Worm (Caenorhabditis elegans) whole organism, L3 larva: Measurements from ENCODE around the gene kmo-2.
A peak's percentile ranks its signal among the peaks of the same experiment; 100 is the strongest.

Source experiments
- R02D3.7 ChIP-seq: fragments of 150-350 bp; optimal IDR thresholded peaks from 2 replicates; lab custom pipeline; 2014; ENCODE audit warnings: missing biosample characterization, missing genetic modification characterization
- ZK546.5 ChIP-seq: sonication (generic microtip); optimal IDR thresholded peaks from 2 replicates; lab custom pipeline; 2017; ENCODE audit warnings: missing biosample characterization, missing genetic modification characterization
- aly-2 ChIP-seq: fragments of 150-350 bp; optimal IDR thresholded peaks from 2 replicates; lab custom pipeline; 2014; ENCODE audit warnings: missing biosample characterization, missing genetic modification characterization
- ceh-16 ChIP-seq: sonication (generic microtip); optimal IDR thresholded peaks from 2 replicates; lab custom pipeline; 2017; ENCODE audit warnings: missing biosample characterization, missing genetic modification characterization
- ceh-9 ChIP-seq: sonication (generic microtip); optimal IDR thresholded peaks from 2 replicates; lab custom pipeline; 2018; ENCODE audit warnings: missing biosample characterization, missing genetic modification characterization
- daf-12 ChIP-seq: fragments of 150-350 bp; optimal IDR thresholded peaks from 2 replicates; lab custom pipeline; 2014; ENCODE audit warnings: missing biosample characterization, missing genetic modification reagents, missing genetic modification characterization
- egl-5 ChIP-seq: fragments of 150-350 bp; optimal IDR thresholded peaks from 2 replicates; lab custom pipeline; 2017; ENCODE audit warnings: missing biosample characterization, missing genetic modification reagents, missing genetic modification characterization, inconsistent platforms
- elt-1 ChIP-seq: fragments of 150-350 bp; optimal IDR thresholded peaks from 2 replicates; lab custom pipeline; 2014; ENCODE audit warnings: missing biosample characterization, missing genetic modification characterization
- elt-2 ChIP-seq: sonication (generic microtip); optimal IDR thresholded peaks from 2 replicates; lab custom pipeline; 2016; ENCODE audit warnings: missing genetic modification reagents, mild to moderate bottlenecking, missing genetic modification characterization, missing compliant biosample characterization
- elt-3 ChIP-seq, 3 experiments: fragments of 150-350 bp in 1 of 3; sonication (generic microtip) in 2 of 3; optimal IDR thresholded peaks; 2 replicates in 2 of 3; 4 replicates in 1 of 3; lab custom pipeline; 2014 to 2017; ENCODE audit warnings: missing biosample characterization in 3 of 3, missing genetic modification characterization in 3 of 3
- eor-1 ChIP-seq, 2 experiments: fragments of 150-350 bp; optimal IDR thresholded peaks; 2 replicates each; lab custom pipeline; 2014 to 2018; ENCODE audit warnings: missing biosample characterization in 2 of 2, missing genetic modification characterization in 2 of 2
- fkh-2 ChIP-seq: fragments of 150-350 bp; optimal IDR thresholded peaks from 2 replicates; lab custom pipeline; 2014; ENCODE audit warnings: missing biosample characterization, missing genetic modification reagents, missing genetic modification characterization
- hmg-11 ChIP-seq: sonication (generic microtip); optimal IDR thresholded peaks from 2 replicates; lab custom pipeline; 2016; ENCODE audit warnings: missing genetic modification characterization, missing compliant biosample characterization
- jun-1 ChIP-seq: fragments of 150-350 bp; optimal IDR thresholded peaks from 2 replicates; lab custom pipeline; 2014; ENCODE audit warnings: missing biosample characterization, missing genetic modification reagents, missing genetic modification characterization
- lin-15B ChIP-seq: fragments of 150-350 bp; optimal IDR thresholded peaks from 2 replicates; lab custom pipeline; 2014; ENCODE audit warnings: missing biosample characterization, missing genetic modification characterization
- lin-39 ChIP-seq: fragments of 150-350 bp; optimal IDR thresholded peaks from 2 replicates; lab custom pipeline; 2018; ENCODE audit warnings: missing biosample characterization, missing genetic modification reagents, missing genetic modification characterization
- lsy-12 ChIP-seq: sonication (generic microtip); optimal IDR thresholded peaks from 2 replicates; lab custom pipeline; 2016; ENCODE audit warnings: mild to moderate bottlenecking, missing genetic modification characterization, missing compliant biosample characterization
- nfya-1 ChIP-seq: sonication (generic microtip); optimal IDR thresholded peaks from 2 replicates; lab custom pipeline; 2017; ENCODE audit warnings: missing genetic modification characterization, mild to moderate bottlenecking, missing compliant biosample characterization, antibody characterized with exemption, moderate library complexity; ENCODE audit not compliant: insufficient read depth
- nhr-11 ChIP-seq: fragments of 150-350 bp; optimal IDR thresholded peaks from 2 replicates; lab custom pipeline; 2014; ENCODE audit warnings: missing biosample characterization, missing genetic modification characterization
- nhr-12 ChIP-seq: fragments of 150-350 bp; optimal IDR thresholded peaks from 2 replicates; lab custom pipeline; 2014; ENCODE audit warnings: missing biosample characterization, missing genetic modification characterization
- nhr-23 ChIP-seq: fragments of 150-350 bp; optimal IDR thresholded peaks from 2 replicates; lab custom pipeline; 2014; ENCODE audit warnings: missing biosample characterization, missing genetic modification reagents, missing genetic modification characterization
- nhr-237 ChIP-seq: fragments of 150-350 bp; optimal IDR thresholded peaks from 2 replicates; lab custom pipeline; 2014; ENCODE audit warnings: missing biosample characterization, missing genetic modification characterization
- nhr-25 ChIP-seq: sonication (generic microtip); optimal IDR thresholded peaks from 2 replicates; lab custom pipeline; 2017; ENCODE audit warnings: missing biosample characterization, missing genetic modification characterization
- nhr-28 ChIP-seq: fragments of 150-350 bp; optimal IDR thresholded peaks from 2 replicates; lab custom pipeline; 2014; ENCODE audit warnings: missing biosample characterization, missing genetic modification characterization
- nhr-43 ChIP-seq: sonication (generic microtip); optimal IDR thresholded peaks from 2 replicates; lab custom pipeline; 2016; ENCODE audit warnings: mild to moderate bottlenecking, missing genetic modification characterization, missing compliant biosample characterization; ENCODE audit not compliant: poor library complexity, severe bottlenecking
- nhr-67 ChIP-seq: fragments of 150-350 bp; optimal IDR thresholded peaks from 2 replicates; lab custom pipeline; 2014; ENCODE audit warnings: missing biosample characterization, missing genetic modification characterization
- nhr-77 ChIP-seq: fragments of 150-350 bp; optimal IDR thresholded peaks from 2 replicates; lab custom pipeline; 2014; ENCODE audit warnings: missing biosample characterization, missing genetic modification characterization
- pha-4 ChIP-seq: fragments of 150-350 bp; optimal IDR thresholded peaks from 2 replicates; lab custom pipeline; 2014; ENCODE audit warnings: missing biosample characterization, missing genetic modification reagents, missing genetic modification characterization
- pqm-1 ChIP-seq: fragments of 150-350 bp; optimal IDR thresholded peaks from 2 replicates; lab custom pipeline; 2017; ENCODE audit warnings: missing biosample characterization, missing genetic modification characterization, inconsistent platforms
- sea-2 ChIP-seq: fragments of 150-350 bp; sonication (generic microtip); optimal IDR thresholded peaks from 4 replicates; lab custom pipeline; 2014; ENCODE audit warnings: missing biosample characterization, missing genetic modification reagents, missing genetic modification characterization
- snpc-4 ChIP-seq: fragments of 150-350 bp; optimal IDR thresholded peaks from 2 replicates; lab custom pipeline; 2014; ENCODE audit warnings: missing biosample characterization, missing genetic modification characterization
- tbx-2 ChIP-seq: sonication (generic microtip); optimal IDR thresholded peaks from 2 replicates; lab custom pipeline; 2016; ENCODE audit warnings: mild to moderate bottlenecking, missing genetic modification characterization, missing compliant biosample characterization
- unc-62 ChIP-seq: fragments of 150-350 bp; sonication (generic microtip); optimal IDR thresholded peaks from 4 replicates; lab custom pipeline; 2014; ENCODE audit warnings: missing biosample characterization, missing genetic modification reagents, missing genetic modification characterization
- ztf-11 ChIP-seq: fragments of 150-350 bp; optimal IDR thresholded peaks from 2 replicates; lab custom pipeline; 2014; ENCODE audit warnings: missing biosample characterization, missing genetic modification characterization
- ztf-4 ChIP-seq: fragments of 150-350 bp; optimal IDR thresholded peaks from 2 replicates; lab custom pipeline; 2014; ENCODE audit warnings: missing biosample characterization, missing genetic modification characterization

Gene kmo-2

DNA sequence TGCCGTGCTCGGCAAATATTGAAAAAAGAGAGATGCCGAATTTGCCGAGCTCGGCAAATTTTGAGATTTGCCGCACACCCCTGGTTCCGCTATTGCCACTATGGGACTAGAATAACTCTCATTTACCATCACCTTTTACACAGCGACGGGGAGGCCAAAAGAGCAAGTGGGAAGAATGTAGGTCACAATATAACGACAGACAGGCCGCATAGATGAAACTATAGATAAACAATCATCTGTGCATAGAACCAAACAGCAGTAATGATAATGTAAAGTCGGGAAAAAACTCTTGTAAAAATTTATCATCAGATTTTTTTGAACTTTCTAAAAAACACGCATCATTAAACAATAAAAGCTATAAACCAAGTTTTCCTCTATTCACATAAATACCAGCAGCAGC is at the start of gene kmo-2:
Gene kmo-2 (minus strand): TSS at position 101 of the 400 bp plus-strand sequence.
- TF ChIP-seq ceh-9 (no peak), nfya-1 (tag; lab: Kevin White, UChicago) (no peak), ceh-16 (tag; lab: Kevin White, UChicago) (no peak)

DNA sequence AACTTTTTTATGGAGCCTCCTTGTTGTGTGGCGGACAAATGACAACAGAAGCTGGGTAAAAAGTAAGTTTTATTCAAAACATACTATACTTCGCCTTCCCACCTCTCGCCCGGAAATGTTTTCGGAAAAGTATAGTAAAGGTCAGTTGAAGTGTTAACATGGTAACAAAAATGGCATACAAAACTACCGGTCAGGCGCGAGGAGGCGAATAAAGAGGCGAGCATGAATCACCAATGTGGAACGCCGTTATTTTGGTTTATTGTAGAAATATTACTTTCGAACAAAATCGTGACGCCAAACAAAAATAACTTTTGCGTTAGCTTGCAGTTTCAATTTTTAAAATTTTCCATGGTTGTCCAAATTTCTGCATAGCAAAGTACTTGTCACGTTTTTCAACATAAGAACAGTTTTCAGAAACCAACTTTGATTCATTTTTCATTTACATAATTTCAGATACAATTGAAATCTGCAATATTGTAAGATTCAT is 49.3 kb upstream of the kmo-2 start, which contains the start of gene C13C4.8:
Gene C13C4.8 (plus strand): TSS at position 437 of the 487 bp plus-strand sequence.
- TF ChIP-seq lsy-12 (tag; lab: Kevin White, UChicago), result no peak
- TF ChIP-seq ZK546.5, result no peak
- no peak for TF ChIP-seq daf-12 (tag; lab: Kevin White, UChicago)
- TF ChIP-seq eor-1 (tag; optimal IDR thresholded peaks at IDR 0.05; lab: Kevin White, UChicago), result no peak
- no peak for TF ChIP-seq nhr-77 (tag; lab: Kevin White, UChicago)
- no peak for TF ChIP-seq lin-15B (tag; lab: Kevin White, UChicago)
- TF ChIP-seq nfya-1 (tag; lab: Kevin White, UChicago), result no peak
- TF ChIP-seq fkh-2 (tag; lab: Kevin White, UChicago), result no peak
- TF ChIP-seq tbx-2 (tag; lab: Kevin White, UChicago), result no peak
- TF ChIP-seq aly-2 (tag; lab: Kevin White, UChicago), result no peak
- TF ChIP-seq hmg-11 (tag; lab: Kevin White, UChicago), result no peak
- TF ChIP-seq nhr-67 (tag; lab: Kevin White, UChicago), result no peak
- TF ChIP-seq nhr-237 (tag; lab: Kevin White, UChicago), result no peak
- no peak for TF ChIP-seq nhr-11 (tag; lab: Kevin White, UChicago)

DNA sequence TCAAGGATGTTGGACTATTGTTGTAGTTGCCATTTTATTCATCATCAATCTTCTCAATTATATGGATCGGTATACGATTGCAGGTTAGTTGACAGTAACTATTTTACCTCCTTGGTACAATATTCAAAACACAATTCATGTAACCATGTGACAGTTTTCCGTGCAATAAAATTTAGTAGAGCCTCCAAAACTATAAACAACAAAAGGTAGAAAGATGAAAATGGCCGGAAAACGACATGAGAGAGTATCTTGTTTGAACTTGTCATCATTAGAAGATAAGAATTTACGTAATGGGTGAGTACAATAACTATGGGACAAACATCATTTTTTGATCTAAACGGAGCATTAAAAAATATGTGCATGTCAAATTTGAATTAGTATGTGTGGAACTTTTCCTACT is 46.8 kb upstream of the kmo-2 start:
- TF ChIP-seq elt-2 (peak; percentile 17), nhr-12 (tag; lab: Kevin White, UChicago) (no peak), pqm-1 (tag; lab: Kevin White, UChicago) (peak; percentile 14)

DNA sequence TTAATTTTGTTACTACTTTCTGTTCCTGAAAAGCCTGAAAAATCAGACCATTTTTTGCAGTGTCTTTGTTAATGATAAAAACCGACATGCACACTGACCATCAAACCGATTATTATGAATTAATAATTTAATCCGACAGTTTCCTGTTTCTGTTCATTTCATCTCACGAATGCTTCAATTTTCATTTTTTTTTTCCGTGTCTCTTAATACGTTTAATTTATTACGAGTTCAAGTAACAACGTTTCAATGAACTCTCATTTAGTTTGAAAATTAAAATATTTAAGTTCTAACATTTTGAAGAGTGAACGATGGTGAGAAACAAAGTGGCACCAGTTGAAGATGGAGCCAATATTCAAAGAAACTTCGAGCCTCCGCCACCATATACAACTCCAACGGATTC is 46.4 kb upstream of the kmo-2 start, which contains the start of gene spin-1:
Gene spin-1 (plus strand): TSS at position 301 of the 400 bp plus-strand sequence.
- no peak for TF ChIP-seq unc-62 (GFP tag; lab: Kevin White, UChicago)
- no peak for TF ChIP-seq lin-39 (tag; lab: Kevin White, UChicago)
- TF ChIP-seq jun-1 (tag; lab: Kevin White, UChicago), result no peak
- no peak for TF ChIP-seq ztf-11 (tag; lab: Kevin White, UChicago)
- no peak for TF ChIP-seq ztf-4 (tag; lab: Kevin White, UChicago)
- TF ChIP-seq nhr-77 (tag; lab: Kevin White, UChicago), result no peak
- no peak for TF ChIP-seq ZK546.5
- TF ChIP-seq egl-5, result no peak
- TF ChIP-seq elt-3 (tag; optimal IDR thresholded peaks at IDR 0.05; lab: Kevin White, UChicago), result no peak
- no peak for TF ChIP-seq nhr-43 (tag; lab: Kevin White, UChicago)
- TF ChIP-seq nhr-12 (tag; lab: Kevin White, UChicago), result no peak

DNA sequence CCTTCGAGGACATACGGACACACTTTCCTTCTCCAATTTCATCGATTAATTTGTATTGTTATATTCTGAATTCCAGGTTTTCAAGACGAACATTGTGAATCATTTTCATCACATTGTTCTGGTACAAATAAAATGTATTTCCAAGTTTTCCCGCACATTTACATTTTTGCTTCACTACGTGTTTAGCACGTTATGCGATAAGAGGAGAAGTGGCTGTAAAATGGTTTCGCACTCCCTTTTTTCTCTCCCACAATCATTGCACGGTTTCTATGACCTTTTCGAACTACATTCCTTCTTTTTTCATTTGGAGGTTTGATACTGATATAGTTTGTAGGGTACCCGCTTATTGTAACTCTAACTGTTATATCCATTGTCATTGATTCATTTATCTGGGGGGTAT is 45.4 kb upstream of the kmo-2 start:
- no peak for TF ChIP-seq pha-4 (tag; lab: Kevin White, UChicago)
- no peak for TF ChIP-seq hmg-11 (tag; lab: Kevin White, UChicago)
- TF ChIP-seq pqm-1 (tag; lab: Kevin White, UChicago), result peak; percentile 45
- peak; percentile 57 for TF ChIP-seq elt-2
- TF ChIP-seq elt-1 (tag; lab: Kevin White, UChicago), result no peak

DNA sequence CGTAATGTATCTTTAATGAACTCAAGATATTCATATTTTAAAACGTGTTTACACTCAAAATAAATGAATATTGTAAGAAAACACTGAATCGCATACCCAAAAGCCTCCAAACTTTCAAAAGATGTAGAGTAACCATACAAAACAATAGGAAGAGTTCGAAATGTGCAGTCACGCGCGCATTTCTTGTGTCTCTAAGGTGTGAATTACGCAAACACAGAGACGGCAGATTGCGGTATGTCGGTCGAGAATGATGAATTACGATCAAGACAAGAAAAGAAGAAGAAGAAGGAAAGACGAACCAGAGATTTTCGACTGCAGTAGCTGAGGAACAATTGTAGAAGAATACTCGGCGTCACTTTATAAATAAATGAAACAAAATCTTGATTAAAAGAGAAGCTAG is 43.1 kb upstream of the kmo-2 start, which contains the start of gene lhpp-1:
Gene lhpp-1 (minus strand): TSS at position 354 of the 400 bp plus-strand sequence.
- TF ChIP-seq nhr-25 (tag; lab: Kevin White, UChicago), result peak; percentile 2
- TF ChIP-seq R02D3.7 (tag; lab: Kevin White, UChicago), result no peak
- TF ChIP-seq lin-15B (tag; lab: Kevin White, UChicago), result no peak
- no peak for TF ChIP-seq jun-1 (tag; lab: Kevin White, UChicago)
- no peak for TF ChIP-seq snpc-4 (tag; lab: Kevin White, UChicago)
- no peak for TF ChIP-seq pqm-1 (tag; lab: Kevin White, UChicago)
- TF ChIP-seq sea-2 (GFP tag; lab: Kevin White, UChicago), result no peak
- TF ChIP-seq nhr-28 (tag; lab: Kevin White, UChicago), result no peak
- peak; percentile 49 for TF ChIP-seq nhr-23
- TF ChIP-seq nhr-43 (tag; lab: Kevin White, UChicago), result no peak
- peak; percentile 53 for TF ChIP-seq pha-4 (tag; lab: Kevin White, UChicago)
